Worm (Caenorhabditis elegans): ENCODE results near the gene Y22F5A.11.

The Y22F5A.11 gene

ce11 chrV:10230932-10231331 lies 44.5 kb downstream of the Y22F5A.11 start, which contains the start of gene fipr-6:
Gene fipr-6 (plus strand): TSS chrV:10231232.
- TF ChIP-seq dao-5 (tag; optimal IDR thresholded peaks at IDR 0.05) (no peak), him-1 (tag; optimal IDR thresholded peaks at IDR 0.05) (no peak), W03F9.2 (tag; optimal IDR thresholded peaks at IDR 0.05) (no peak)

ce11 chrV:10229222-10229879 lies 46.1 kb downstream of the Y22F5A.11 start, which contains the start of the genes pyt-1 and fipr-7:
Gene pyt-1 (minus strand): TSS chrV:10229322.
Gene fipr-7 (plus strand): TSS chrV:10229829.
- no peak for TF ChIP-seq him-1 (tag; optimal IDR thresholded peaks at IDR 0.05)
- no peak for TF ChIP-seq W03F9.2 (tag; optimal IDR thresholded peaks at IDR 0.05)

ce11 chrV:10228360-10228759 lies 47.1 kb downstream of the Y22F5A.11 start, which contains the start of gene fipr-4:
Gene fipr-4 (minus strand): TSS chrV:10228460.
- TF ChIP-seq dao-5 (tag; optimal IDR thresholded peaks at IDR 0.05) (no peak), him-1 (tag; optimal IDR thresholded peaks at IDR 0.05) (no peak), W03F9.2 (tag; optimal IDR thresholded peaks at IDR 0.05) (no peak)

- TF ChIP-seq W03F9.2 (tag; optimal IDR thresholded peaks at IDR 0.05) (no peak), dao-5 (tag; optimal IDR thresholded peaks at IDR 0.05) (no peak), him-1 (tag; optimal IDR thresholded peaks at IDR 0.05) (no peak)
These were observed 48.1 kb downstream of the Y22F5A.11 start, which contains the start of gene ttr-19 for ce11 chrV:10227333-10227732. Gene ttr-19 (minus strand): TSS chrV:10227433.

ce11 chrV:10225610-10226009 lies 49.8 kb downstream of the Y22F5A.11 start, which contains the start of gene daf-36:
Gene daf-36 (minus strand): TSS chrV:10225710.
- TF ChIP-seq W03F9.2 (tag; optimal IDR thresholded peaks at IDR 0.05), result no peak
- TF ChIP-seq him-1 (tag; optimal IDR thresholded peaks at IDR 0.05), result no peak
- no peak for TF ChIP-seq dao-5 (tag; optimal IDR thresholded peaks at IDR 0.05)

Measured in whole organism, L4/young adult.